Fruit fly (Drosophila melanogaster) whole organism, embryonic: ENCODE results near the gene CG31183.
A peak's percentile ranks its signal among the peaks of the same experiment; 100 is the strongest.

Source experiments
- BEAF-32 ChIP-seq: fragments of 200-800 bp; sonication (Bioruptor generic); optimal IDR thresholded peaks from 3 replicates; lab custom pipeline; 2017; ENCODE audit warnings: missing biosample characterization, missing genetic modification characterization, mild to moderate bottlenecking, moderate library complexity, missing genetic modification reagents
- BtbVII ChIP-seq: fragments of 200-800 bp; sonication (Bioruptor generic); optimal IDR thresholded peaks from 3 replicates; lab custom pipeline; 2017; ENCODE audit warnings: missing biosample characterization, mild to moderate bottlenecking, missing genetic modification characterization
- CG1024 ChIP-seq: fragments of 200-800 bp; sonication (Bioruptor generic); IDR thresholded peaks from 2 replicates; pipeline ENCODE4 v1.3.6; 2022; ENCODE audit warnings: missing biosample characterization, missing genetic modification characterization
- CG10654 ChIP-seq: fragments of 200-800 bp; sonication (Bioruptor generic); optimal IDR thresholded peaks from 2 replicates; lab custom pipeline; 2016; ENCODE audit warnings: missing biosample characterization, missing genetic modification characterization
- CG11723 ChIP-seq: fragments of 200-800 bp; sonication (Bioruptor generic); optimal IDR thresholded peaks from 2 replicates; lab custom pipeline; 2017; ENCODE audit warnings: missing biosample characterization, mild to moderate bottlenecking, missing genetic modification characterization
- CG12236 ChIP-seq: fragments of 200-800 bp; sonication (Bioruptor generic); optimal IDR thresholded peaks from 2 replicates; lab custom pipeline; 2016; ENCODE audit warnings: missing biosample characterization, missing genetic modification characterization
- CG14014 ChIP-seq: fragments of 200-800 bp; sonication (Bioruptor generic); IDR thresholded peaks from 2 replicates; pipeline ENCODE4 v1.3.6; 2022; ENCODE audit warnings: missing biosample characterization, missing genetic modification characterization
- CG1602 ChIP-seq: fragments of 200-800 bp; sonication (Bioruptor generic); optimal IDR thresholded peaks from 3 replicates; lab custom pipeline; 2016; ENCODE audit warnings: missing biosample characterization, missing genetic modification characterization
- CG16813 ChIP-seq: fragments of 200-800 bp; sonication (Bioruptor generic); IDR thresholded peaks from 3 replicates; pipeline ENCODE4 v1.3.6; 2022; ENCODE audit warnings: missing biosample characterization, missing genetic modification characterization; ENCODE audit not compliant: partially characterized antibody
- CG17361 ChIP-seq: fragments of 200-800 bp; sonication (Bioruptor generic); IDR thresholded peaks from 3 replicates; pipeline ENCODE4 v1.3.6; 2022; ENCODE audit warnings: missing biosample characterization, missing genetic modification characterization
- CG17385 ChIP-seq: fragments of 200-800 bp; sonication (Bioruptor generic); optimal IDR thresholded peaks from 3 replicates; lab custom pipeline; 2018; ENCODE audit warnings: missing biosample characterization, mild to moderate bottlenecking, missing genetic modification characterization
- CG1832 ChIP-seq: fragments of 200-800 bp; sonication (Bioruptor generic); optimal IDR thresholded peaks from 2 replicates; lab custom pipeline; 2017; ENCODE audit warnings: missing biosample characterization, mild to moderate bottlenecking, missing genetic modification characterization, inconsistent platforms
- CG2129 ChIP-seq: fragments of 200-800 bp; sonication (Bioruptor generic); IDR thresholded peaks from 2 replicates; pipeline ENCODE4 v1.3.6; 2022; ENCODE audit warnings: missing biosample characterization, missing genetic modification characterization; ENCODE audit not compliant: partially characterized antibody
- CG2678 ChIP-seq: fragments of 200-800 bp; sonication (Bioruptor generic); optimal IDR thresholded peaks from 3 replicates; lab custom pipeline; 2019; ENCODE audit warnings: missing biosample characterization, mild to moderate bottlenecking, missing genetic modification characterization, moderate library complexity
- CG30431 ChIP-seq: fragments of 200-800 bp; sonication (Bioruptor generic); optimal IDR thresholded peaks from 2 replicates; lab custom pipeline; 2017; ENCODE audit warnings: missing biosample characterization, missing genetic modification characterization
- CG31388 ChIP-seq: fragments of 200-800 bp; sonication (Bioruptor generic); optimal IDR thresholded peaks from 2 replicates; lab custom pipeline; 2016; ENCODE audit warnings: missing biosample characterization, missing genetic modification characterization
- CG31441 ChIP-seq: fragments of 200-800 bp; sonication (Bioruptor generic); IDR thresholded peaks from 2 replicates; pipeline ENCODE4 v1.3.6; 2022; ENCODE audit warnings: missing biosample characterization, missing genetic modification characterization
- CG32772 ChIP-seq: fragments of 200-800 bp; sonication (Bioruptor generic); IDR thresholded peaks from 2 replicates; pipeline ENCODE4 v1.3.6; 2022; ENCODE audit warnings: missing biosample characterization, missing genetic modification characterization
- CG33557 ChIP-seq: fragments of 200-800 bp; sonication (Bioruptor generic); optimal IDR thresholded peaks from 2 replicates; lab custom pipeline; 2019; ENCODE audit warnings: missing biosample characterization, mild to moderate bottlenecking, missing genetic modification characterization, moderate library complexity
- CG43689 ChIP-seq: fragments of 200-800 bp; sonication (Bioruptor generic); IDR thresholded peaks from 2 replicates; pipeline ENCODE4 v1.3.6; 2022; ENCODE audit warnings: missing biosample characterization, missing genetic modification characterization
- CG9932 ChIP-seq: fragments of 200-800 bp; sonication (Bioruptor generic); IDR thresholded peaks from 2 replicates; pipeline ENCODE4 v1.3.6; 2022; ENCODE audit warnings: missing biosample characterization, missing genetic modification characterization
- CkIIα-i1 ChIP-seq: fragments of 200-800 bp; sonication (Bioruptor generic); IDR thresholded peaks from 2 replicates; pipeline ENCODE4 v1.3.6; 2022; ENCODE audit warnings: missing biosample characterization, missing genetic modification characterization
- CoRest ChIP-seq: fragments of 200-800 bp; sonication (Bioruptor generic); optimal IDR thresholded peaks from 3 replicates; lab custom pipeline; 2018; ENCODE audit warnings: missing biosample characterization, mild to moderate bottlenecking, missing genetic modification characterization, moderate library complexity
- Dll ChIP-seq: fragments of 200-800 bp; sonication (Bioruptor generic); IDR thresholded peaks from 4 replicates; pipeline ENCODE4 v1.3.6; 2022; ENCODE audit warnings: missing biosample characterization, missing genetic modification characterization; ENCODE audit not compliant: partially characterized antibody
- Drgx ChIP-seq: fragments of 200-800 bp; sonication (Bioruptor generic); IDR thresholded peaks from 2 replicates; pipeline ENCODE4 v1.3.6; 2022; ENCODE audit warnings: missing biosample characterization, missing genetic modification characterization
- Gug ChIP-seq: fragments of 200-800 bp; sonication (Bioruptor generic); IDR thresholded peaks from 4 replicates; pipeline ENCODE4 v1.3.6; 2022; ENCODE audit warnings: missing biosample characterization, missing genetic modification characterization
- Hey ChIP-seq: fragments of 200-800 bp; sonication (Bioruptor generic); optimal IDR thresholded peaks from 3 replicates; lab custom pipeline; 2018; ENCODE audit warnings: missing biosample characterization, mild to moderate bottlenecking, missing genetic modification characterization
- HmgZ ChIP-seq: fragments of 200-800 bp; sonication (Bioruptor generic); optimal IDR thresholded peaks from 2 replicates; lab custom pipeline; 2018; ENCODE audit warnings: missing biosample characterization, mild to moderate bottlenecking, missing genetic modification characterization
- Hsf ChIP-seq: fragments of 200-800 bp; sonication (Bioruptor generic); optimal IDR thresholded peaks from 3 replicates; lab custom pipeline; 2016; ENCODE audit warnings: missing biosample characterization, missing genetic modification characterization
- Mad ChIP-seq: fragments of 200-800 bp; sonication (Bioruptor generic); optimal IDR thresholded peaks from 2 replicates; lab custom pipeline; 2016; ENCODE audit warnings: missing biosample characterization, missing genetic modification characterization
- PHDP ChIP-seq: fragments of 200-800 bp; sonication (Bioruptor generic); optimal IDR thresholded peaks from 3 replicates; lab custom pipeline; 2018; ENCODE audit warnings: missing biosample characterization, mild to moderate bottlenecking, missing genetic modification characterization, moderate library complexity
- Six4 ChIP-seq: fragments of 200-800 bp; sonication (Bioruptor generic); optimal IDR thresholded peaks from 2 replicates; lab custom pipeline; 2016; ENCODE audit warnings: missing biosample characterization, missing genetic modification characterization
- Xrp1 ChIP-seq: fragments of 200-800 bp; sonication (Bioruptor generic); IDR thresholded peaks from 2 replicates; pipeline ENCODE4 v1.3.6; 2022; ENCODE audit warnings: missing biosample characterization, missing genetic modification characterization
- bowl ChIP-seq: fragments of 200-800 bp; sonication (Bioruptor generic); IDR thresholded peaks from 2 replicates; pipeline ENCODE4 v1.3.6; 2022; ENCODE audit warnings: missing biosample characterization, missing genetic modification characterization
- cad ChIP-seq: fragments of >200 bp; optimal IDR thresholded peaks from 2 replicates; lab custom pipeline; 2017; ENCODE audit warnings: missing biosample characterization, missing genetic modification characterization
- cas ChIP-seq: fragments of 200-800 bp; sonication (Bioruptor generic); IDR thresholded peaks from 2 replicates; pipeline ENCODE4 v1.3.6; 2022; ENCODE audit warnings: missing biosample characterization, missing genetic modification characterization
- cg ChIP-seq: fragments of 200-800 bp; sonication (Bioruptor generic); optimal IDR thresholded peaks from 3 replicates; lab custom pipeline; 2019; ENCODE audit warnings: missing biosample characterization, mild to moderate bottlenecking, missing genetic modification characterization, moderate library complexity
- croc ChIP-seq: fragments of 200-800 bp; sonication (Bioruptor generic); conservative IDR thresholded peaks from 3 replicates; pipeline ENCODE4 v1.3.6; 2022; ENCODE audit warnings: missing biosample characterization, missing genetic modification characterization
- ems ChIP-seq: fragments of 200-800 bp; sonication (Bioruptor generic); optimal IDR thresholded peaks from 3 replicates; lab custom pipeline; 2016; ENCODE audit warnings: missing biosample characterization, missing genetic modification characterization
- eyg ChIP-seq: fragments of 200-800 bp; sonication (Bioruptor generic); optimal IDR thresholded peaks from 3 replicates; lab custom pipeline; 2016; ENCODE audit warnings: missing biosample characterization, missing genetic modification characterization
- gsb ChIP-seq: fragments of 200-800 bp; sonication (Bioruptor generic); IDR thresholded peaks from 2 replicates; pipeline ENCODE4 v1.3.6; 2022; ENCODE audit warnings: missing biosample characterization, missing genetic modification characterization
- h ChIP-seq: fragments of >200 bp; optimal IDR thresholded peaks from 2 replicates; lab custom pipeline; 2017
- jigr1 ChIP-seq: fragments of 200-800 bp; sonication (Bioruptor generic); IDR thresholded peaks from 3 replicates; pipeline ENCODE4 v1.3.6; 2022; ENCODE audit warnings: missing biosample characterization, missing genetic modification characterization
- lab ChIP-seq: fragments of 200-800 bp; sonication (Bioruptor generic); optimal IDR thresholded peaks from 3 replicates; lab custom pipeline; 2017; ENCODE audit warnings: missing biosample characterization, missing genetic modification characterization, mild to moderate bottlenecking, moderate library complexity, missing genetic modification reagents
- oc ChIP-seq: fragments of 200-800 bp; sonication (Bioruptor generic); optimal IDR thresholded peaks from 2 replicates; lab custom pipeline; 2018; ENCODE audit warnings: missing biosample characterization, mild to moderate bottlenecking, missing genetic modification characterization, moderate library complexity
- pzg ChIP-seq: fragments of 200-800 bp; sonication (Bioruptor generic); optimal IDR thresholded peaks from 3 replicates; lab custom pipeline; 2018; ENCODE audit warnings: missing biosample characterization, mild to moderate bottlenecking, missing genetic modification characterization, moderate library complexity
- sc ChIP-seq, 3 experiments: fragments of >200 bp in 2 of 3; fragments of 200-800 bp in 1 of 3; sonication (Bioruptor generic) in 1 of 3; optimal IDR thresholded peaks; 2 replicates in 2 of 3; 3 replicates in 1 of 3; lab custom pipeline; 2017; ENCODE audit warnings: mild to moderate bottlenecking in 1 of 3, missing biosample characterization in 1 of 3, missing genetic modification characterization in 1 of 3, missing genetic modification reagents in 1 of 3
- sens ChIP-seq: fragments of 200-800 bp; sonication (Bioruptor generic); peaks from one replicate; lab custom pipeline; 2016; ENCODE audit warnings: missing biosample characterization, missing genetic modification characterization
- wdn ChIP-seq: fragments of 200-800 bp; sonication (Bioruptor generic); IDR thresholded peaks from 2 replicates; pipeline ENCODE4 v1.3.6; 2022; ENCODE audit warnings: missing biosample characterization, missing genetic modification characterization
- zen2 ChIP-seq: fragments of 200-800 bp; sonication (Bioruptor generic); IDR thresholded peaks from 3 replicates; pipeline ENCODE4 v1.3.6; 2022; ENCODE audit warnings: missing biosample characterization, missing genetic modification characterization; ENCODE audit not compliant: partially characterized antibody
- zfh1 ChIP-seq: fragments of 200-800 bp; sonication (Bioruptor generic); IDR thresholded peaks from 3 replicates; pipeline ENCODE4 v1.3.6; 2022; ENCODE audit warnings: missing biosample characterization, missing genetic modification characterization
- zfh2 ChIP-seq: fragments of 200-800 bp; sonication (Bioruptor generic); optimal IDR thresholded peaks from 2 replicates; lab custom pipeline; 2016; ENCODE audit warnings: missing biosample characterization, missing genetic modification characterization

CG31183 gene

DNA sequence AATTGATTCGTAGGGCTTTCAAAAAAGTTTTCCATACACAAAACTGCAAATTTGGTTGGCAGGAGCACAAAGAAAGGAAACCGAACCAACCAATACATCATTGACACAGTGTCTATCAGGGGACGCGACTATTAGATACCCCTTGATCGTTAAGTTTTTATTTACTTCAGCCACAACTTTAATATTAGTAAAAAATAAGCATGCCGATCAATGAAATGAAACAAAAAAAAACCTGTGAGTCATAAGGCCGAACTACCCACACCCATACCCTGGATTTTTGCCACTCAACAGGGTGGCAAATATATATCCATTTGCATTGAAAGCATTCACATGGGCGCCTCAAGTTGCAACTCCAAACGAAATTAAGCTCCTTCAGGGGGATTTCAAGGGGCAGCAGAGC is 59.5 kb downstream of the CG31183 start (continued):
- TF ChIP-seq gsb (GFP tag; lab: Robert Waterston, UW) (no peak), CG16813 (GFP tag; lab: Robert Waterston, UW) (no peak), CG2129 (GFP tag; lab: Robert Waterston, UW) (no peak), CG32772 (no peak), CG14014 (GFP tag; lab: Robert Waterston, UW) (no peak), Mad (GFP tag; lab: Kevin White, UChicago) (no peak), lab (GFP tag; lab: Kevin White, UChicago) (no peak), Hsf (GFP tag; lab: Kevin White, UChicago) (peak; percentile 8), zfh1 (GFP tag; lab: Robert Waterston, UW) (peak; percentile 65; the same call in 1 of the 3 replicates), h (lab: Kevin White, UChicago) (no peak), HmgZ (tag; lab: Kevin White, UChicago) (no peak), Xrp1 (GFP tag; lab: Robert Waterston, UW) (peak; percentile 67), CG2678 (tag; lab: Kevin White, UChicago) (no peak), CG17361 (no peak), CG12236 (GFP tag; lab: Kevin White, UChicago) (no peak), eyg (no peak), pzg (GFP tag; lab: Kevin White, UChicago) (no peak), bowl (no peak), CkIIα-i1 (no peak), ems (no peak), zfh2 (GFP tag; lab: Kevin White, UChicago) (no peak), croc (GFP tag; lab: Robert Waterston, UW) (no peak), Gug (peak; percentile 19; the same call in 1 of the 4 replicates), CG33557 (GFP tag; lab: Kevin White, UChicago) (no peak), CG1602 (GFP tag; lab: Kevin White, UChicago) (no peak), CG31441 (GFP tag; lab: Robert Waterston, UW) (no peak), CG1024 (GFP tag; lab: Robert Waterston, UW) (0 out of 2 replicates have a peak, but pooled peaks have one; percentile 16), zen2 (no peak), wdn (0 out of 2 replicates have a peak, but pooled peaks have one; percentile 5), cas (GFP tag; lab: Robert Waterston, UW) (no peak), CG31388 (GFP tag; lab: Kevin White, UChicago) (no peak), CG10654 (no peak), Drgx (GFP tag; lab: Robert Waterston, UW) (peak; percentile 46; the same call in 1 of the 2 replicates), sc (optimal IDR thresholded peaks at IDR 0.05; lab: Kevin White, UChicago) (no peak), sc (GFP tag; optimal IDR thresholded peaks at IDR 0.05; lab: Kevin White, UChicago) (no peak), BEAF-32 (GFP tag; lab: Kevin White, UChicago) (no peak), PHDP (no peak), Six4 (GFP tag; lab: Kevin White, UChicago) (no peak), oc (tag; lab: Kevin White, UChicago) (no peak), CG43689 (GFP tag; lab: Robert Waterston, UW) (no peak), CG30431 (GFP tag; lab: Kevin White, UChicago) (no peak), cg (GFP tag; lab: Kevin White, UChicago) (no peak), Dll (GFP tag; lab: Robert Waterston, UW) (no peak), sens (GFP tag; lab: Kevin White, UChicago) (peak; percentile 60), BtbVII (GFP tag; lab: Kevin White, UChicago) (no peak), Hey (tag; lab: Kevin White, UChicago) (no peak), cad (GFP tag; lab: Kevin White, UChicago) (no peak), CG9932 (GFP tag; lab: Robert Waterston, UW) (no peak), CoRest (tag; lab: Kevin White, UChicago) (no peak), CG11723 (GFP tag; lab: Kevin White, UChicago) (no peak), CG1832 (GFP tag; lab: Kevin White, UChicago) (no peak), CG17385 (no peak), jigr1 (GFP tag; lab: Robert Waterston, UW) (no peak)
